Worm (Caenorhabditis elegans) whole organism, young adult: ENCODE results near the gene hum-8.

ENCODE experiments used
- B0019.2 ChIP-seq: fragments of 200-800 bp; sonication (Bioruptor generic); conservative IDR thresholded peaks from 2 replicates; pipeline ENCODE4 v1.3.6; 2022; ENCODE audit warnings: missing genetic modification reagents, missing genetic modification characterization, missing compliant biosample characterization
- B0336.3 ChIP-seq: fragments of 200-800 bp; sonication (Bioruptor generic); IDR thresholded peaks from 2 replicates; pipeline ENCODE4 v1.3.6; 2022; ENCODE audit warnings: missing genetic modification characterization, missing compliant biosample characterization
- D2030.7 ChIP-seq: fragments of 200-800 bp; sonication (Bioruptor generic); IDR thresholded peaks from 2 replicates; pipeline ENCODE4 v1.3.6; 2022; ENCODE audit warnings: missing genetic modification reagents, missing genetic modification characterization, missing compliant biosample characterization
- F22D6.2 ChIP-seq: sonication (generic microtip); optimal IDR thresholded peaks from 2 replicates; lab custom pipeline; 2016; ENCODE audit warnings: mild to moderate bottlenecking, missing genetic modification characterization, missing compliant biosample characterization
- F37B4.10 ChIP-seq: fragments of 200-800 bp; sonication (Bioruptor generic); IDR thresholded peaks from 2 replicates; pipeline ENCODE4 v1.3.6; 2022; ENCODE audit warnings: missing genetic modification characterization, missing compliant biosample characterization
- F55B11.4 ChIP-seq: sonication (generic microtip); optimal IDR thresholded peaks from 2 replicates; lab custom pipeline; 2016; ENCODE audit warnings: missing compliant biosample characterization, missing genetic modification characterization, borderline replicate concordance; ENCODE audit not compliant: insufficient read depth
- F57A8.1 ChIP-seq: fragments of 200-800 bp; sonication (Bioruptor generic); optimal IDR thresholded peaks from 2 replicates; lab custom pipeline; 2018; ENCODE audit warnings: mild to moderate bottlenecking, missing genetic modification characterization, moderate library complexity, missing compliant biosample characterization
- K12H6.12 ChIP-seq: fragments of 200-800 bp; sonication (Bioruptor generic); optimal IDR thresholded peaks from 2 replicates; lab custom pipeline; 2018; ENCODE audit warnings: mild to moderate bottlenecking, missing genetic modification characterization, missing compliant biosample characterization
- T07F8.4 ChIP-seq: sonication (generic microtip); optimal IDR thresholded peaks from 2 replicates; lab custom pipeline; 2016; ENCODE audit warnings: mild to moderate bottlenecking, missing genetic modification characterization, moderate library complexity, missing compliant biosample characterization
- T26A5.8 ChIP-seq: sonication (generic microtip); optimal IDR thresholded peaks from 2 replicates; lab custom pipeline; 2016; ENCODE audit warnings: missing genetic modification characterization, missing compliant biosample characterization
- ama-1 ChIP-seq, 3 experiments: fragments of 150-350 bp in 1 of 3; sonication (generic microtip) in 2 of 3; optimal IDR thresholded peaks; 2 replicates each; lab custom pipeline; 2014 to 2018; ENCODE audit warnings: missing biosample characterization in 2 of 3, missing genetic modification characterization in 2 of 3, missing genetic modification reagents in 2 of 3
- aptf-3 ChIP-seq: fragments of 200-800 bp; sonication (Bioruptor generic); IDR thresholded peaks from 2 replicates; pipeline ENCODE4 v1.3.6; 2022; ENCODE audit warnings: missing genetic modification characterization, missing compliant biosample characterization
- atf-7 ChIP-seq: sonication (generic microtip); optimal IDR thresholded peaks from 2 replicates; lab custom pipeline; 2017; ENCODE audit warnings: mild to moderate bottlenecking, missing genetic modification characterization, missing compliant biosample characterization
- attf-3 ChIP-seq: fragments of 200-800 bp; sonication (Bioruptor generic); conservative IDR thresholded peaks from 2 replicates; pipeline ENCODE4 v1.3.6; 2022; ENCODE audit warnings: missing genetic modification reagents, missing genetic modification characterization, missing compliant biosample characterization
- attf-5 ChIP-seq: fragments of 200-800 bp; sonication (Bioruptor generic); optimal IDR thresholded peaks from 2 replicates; lab custom pipeline; 2018; ENCODE audit warnings: mild to moderate bottlenecking, missing genetic modification characterization, missing compliant biosample characterization
- attf-6 ChIP-seq: fragments of 200-800 bp; sonication (Bioruptor generic); IDR thresholded peaks from 2 replicates; pipeline ENCODE4 v1.3.6; 2022; ENCODE audit warnings: missing genetic modification reagents, missing genetic modification characterization, missing compliant biosample characterization
- bed-2 ChIP-seq: fragments of 200-800 bp; sonication (Bioruptor generic); IDR thresholded peaks from 2 replicates; pipeline ENCODE4 v1.3.6; 2022; ENCODE audit warnings: missing genetic modification reagents, missing genetic modification characterization, missing compliant biosample characterization
- cebp-2 ChIP-seq: fragments of 200-800 bp; sonication (Bioruptor generic); IDR thresholded peaks from 2 replicates; pipeline ENCODE4 v1.3.6; 2022; ENCODE audit warnings: missing genetic modification characterization, missing compliant biosample characterization
- ceh-27 ChIP-seq: fragments of 200-800 bp; sonication (Bioruptor generic); optimal IDR thresholded peaks from 2 replicates; lab custom pipeline; 2018; ENCODE audit warnings: mild to moderate bottlenecking, missing genetic modification characterization, moderate library complexity, missing compliant biosample characterization
- ceh-91 ChIP-seq: fragments of 200-800 bp; sonication (Bioruptor generic); IDR thresholded peaks from 2 replicates; pipeline ENCODE4 v1.3.6; 2022; ENCODE audit warnings: missing genetic modification reagents, missing genetic modification characterization, missing compliant biosample characterization
- die-1 ChIP-seq: sonication (generic microtip); optimal IDR thresholded peaks from 2 replicates; lab custom pipeline; 2016; ENCODE audit warnings: missing genotype, mild to moderate bottlenecking, missing genetic modification characterization, missing compliant biosample characterization
- efl-1 ChIP-seq: fragments of 150-350 bp; optimal IDR thresholded peaks from 2 replicates; lab custom pipeline; 2014; ENCODE audit warnings: missing biosample characterization, missing genetic modification reagents, missing genetic modification characterization
- ekl-4 ChIP-seq: fragments of 200-800 bp; sonication (Bioruptor generic); IDR thresholded peaks from 2 replicates; pipeline ENCODE4 v1.3.6; 2022; ENCODE audit warnings: missing genetic modification reagents, missing genetic modification characterization, missing compliant biosample characterization
- gei-17 ChIP-seq: fragments of 200-800 bp; sonication (Bioruptor generic); optimal IDR thresholded peaks from 2 replicates; lab custom pipeline; 2018; ENCODE audit warnings: mild to moderate bottlenecking, missing genetic modification characterization, missing compliant biosample characterization
- hmg-20 ChIP-seq: fragments of 200-800 bp; sonication (Bioruptor generic); IDR thresholded peaks from 2 replicates; pipeline ENCODE4 v1.3.6; 2022; ENCODE audit warnings: missing genetic modification reagents, missing genetic modification characterization, missing compliant biosample characterization
- hsf-1 ChIP-seq: fragments of 200-800 bp; sonication (Bioruptor generic); IDR thresholded peaks from 2 replicates; pipeline ENCODE4 v1.3.6; 2022; ENCODE audit warnings: missing genetic modification reagents, missing genetic modification characterization, missing compliant biosample characterization
- lir-1 ChIP-seq: fragments of 200-800 bp; sonication (Bioruptor generic); conservative IDR thresholded peaks from 2 replicates; pipeline ENCODE4 v1.3.6; 2022; ENCODE audit warnings: missing genetic modification reagents, missing genetic modification characterization, missing compliant biosample characterization
- lsy-27 ChIP-seq: sonication (generic microtip); optimal IDR thresholded peaks from 2 replicates; lab custom pipeline; 2017; ENCODE audit warnings: missing genetic modification characterization, mild to moderate bottlenecking, missing compliant biosample characterization, antibody characterized with exemption, missing genotype, borderline replicate concordance; ENCODE audit not compliant: insufficient read depth
- madf-10 ChIP-seq: sonication (generic microtip); optimal IDR thresholded peaks from 2 replicates; lab custom pipeline; 2016; ENCODE audit warnings: mild to moderate bottlenecking, missing genetic modification characterization, missing compliant biosample characterization
- madf-6 ChIP-seq: fragments of 200-800 bp; sonication (Bioruptor generic); IDR thresholded peaks from 2 replicates; pipeline ENCODE4 v1.3.6; 2022; ENCODE audit warnings: missing genetic modification reagents, missing genetic modification characterization, missing compliant biosample characterization
- nhr-27 ChIP-seq: fragments of 200-800 bp; sonication (Bioruptor generic); optimal IDR thresholded peaks from 2 replicates; lab custom pipeline; 2018; ENCODE audit warnings: mild to moderate bottlenecking, missing genetic modification characterization, moderate library complexity, missing compliant biosample characterization
- nhr-80 ChIP-seq: sonication (generic microtip); optimal IDR thresholded peaks from 2 replicates; lab custom pipeline; 2016; ENCODE audit warnings: missing genetic modification characterization, missing compliant biosample characterization
- pbrm-1 ChIP-seq: fragments of 200-800 bp; sonication (Bioruptor generic); IDR thresholded peaks from 2 replicates; pipeline ENCODE4 v1.3.6; 2022; ENCODE audit warnings: missing genetic modification reagents, missing genetic modification characterization, missing compliant biosample characterization
- rec-8 ChIP-seq, 2 experiments: sonication (generic microtip); optimal IDR thresholded peaks; 2 replicates each; lab custom pipeline; 2016; ENCODE audit warnings: mild to moderate bottlenecking in 2 of 2, missing genetic modification characterization in 2 of 2, missing genetic modification reagents in 2 of 2, missing genotype in 2 of 2, missing biosample characterization in 1 of 2, missing compliant biosample characterization in 1 of 2, moderate library complexity in 1 of 2
- repo-1 ChIP-seq: sonication (generic microtip); optimal IDR thresholded peaks from 2 replicates; lab custom pipeline; 2017; ENCODE audit warnings: mild to moderate bottlenecking, missing genetic modification characterization, missing compliant biosample characterization
- snpc-1.1 ChIP-seq: sonication (generic microtip); optimal IDR thresholded peaks from 2 replicates; lab custom pipeline; 2017; ENCODE audit warnings: missing genetic modification characterization, mild to moderate bottlenecking, missing compliant biosample characterization, antibody characterized with exemption, moderate library complexity, missing genotype, missing genetic modification reagents; ENCODE audit not compliant: insufficient read depth
- snpc-1.3 ChIP-seq: sonication (generic microtip); optimal IDR thresholded peaks from 2 replicates; lab custom pipeline; 2017; ENCODE audit warnings: missing genetic modification characterization, mild to moderate bottlenecking, missing compliant biosample characterization, antibody characterized with exemption, moderate library complexity, missing genotype, missing genetic modification reagents; ENCODE audit not compliant: insufficient read depth
- tbp1 ChIP-seq: fragments of 200-800 bp; sonication (Bioruptor generic); optimal IDR thresholded peaks from 2 replicates; lab custom pipeline; 2018; ENCODE audit warnings: mild to moderate bottlenecking, missing genetic modification characterization, missing compliant biosample characterization
- tlf-1 ChIP-seq: fragments of 200-800 bp; sonication (Bioruptor generic); optimal IDR thresholded peaks from 2 replicates; lab custom pipeline; 2018; ENCODE audit warnings: mild to moderate bottlenecking, missing genetic modification characterization, missing compliant biosample characterization
- xnd-1 ChIP-seq: sonication (generic microtip); optimal IDR thresholded peaks from 2 replicates; lab custom pipeline; 2016; ENCODE audit warnings: missing genotype, missing genetic modification reagents, missing genetic modification characterization, missing compliant biosample characterization
- ztf-25 ChIP-seq: fragments of 200-800 bp; sonication (Bioruptor generic); IDR thresholded peaks from 2 replicates; pipeline ENCODE4 v1.3.6; 2022; ENCODE audit warnings: missing genetic modification reagents, missing genetic modification characterization, missing compliant biosample characterization
- ztf-28 ChIP-seq: fragments of 200-800 bp; sonication (Bioruptor generic); IDR thresholded peaks from 2 replicates; pipeline ENCODE4 v1.3.6; 2022; ENCODE audit warnings: missing genetic modification reagents, missing genetic modification characterization, missing compliant biosample characterization

hum-8 gene

ce11 chrIV:385150-385937 lies 55.0 kb downstream of the hum-8 start, which contains the start of gene rps-24 (continued):
- TF ChIP-seq xnd-1 (tag; lab: Kevin White, UChicago) (peak; percentile 6), attf-3 (peak; percentile 86), K12H6.12 (tag; lab: Kevin White, UChicago) (peak; percentile 83), ekl-4 (GFP tag; lab: Robert Waterston, UW) (peak; percentile 96), B0336.3 (GFP tag; lab: Robert Waterston, UW) (peak; percentile 85), cebp-2 (GFP tag; lab: Robert Waterston, UW) (peak; percentile 59; the same call in 1 of the 2 replicates), ztf-28 (peak; percentile 99), D2030.7 (GFP tag; lab: Robert Waterston, UW) (peak; percentile 100), T07F8.4 (tag; lab: Kevin White, UChicago) (peak; percentile 84), tlf-1 (peak; percentile 88), atf-7 (tag; lab: Kevin White, UChicago) (peak; percentile 27)

- peak; percentile 2 for TF ChIP-seq tbp1 (GFP tag; lab: Kevin White, UChicago)
- peak; percentile 82 for TF ChIP-seq nhr-80 (tag; lab: Kevin White, UChicago)
- no peak for TF ChIP-seq repo-1
- peak; percentile 51 for TF ChIP-seq attf-5 (GFP tag; lab: Kevin White, UChicago)
- TF ChIP-seq ama-1 (optimal IDR thresholded peaks at IDR 0.05; lab: Kevin White, UChicago), result no peak
- no peak for TF ChIP-seq ama-1 (GFP tag; optimal IDR thresholded peaks at IDR 0.05; lab: Kevin White, UChicago)
- no peak for TF ChIP-seq die-1
- TF ChIP-seq pbrm-1, result 0 out of 2 replicates have a peak, but pooled peaks have one; percentile 26
These were observed 57.1 kb downstream of the hum-8 start, which contains the start of gene spl-1 for ce11 chrIV:383135-383731. Gene spl-1, minus strand, starts transcription at chrIV:383185.

DNA sequence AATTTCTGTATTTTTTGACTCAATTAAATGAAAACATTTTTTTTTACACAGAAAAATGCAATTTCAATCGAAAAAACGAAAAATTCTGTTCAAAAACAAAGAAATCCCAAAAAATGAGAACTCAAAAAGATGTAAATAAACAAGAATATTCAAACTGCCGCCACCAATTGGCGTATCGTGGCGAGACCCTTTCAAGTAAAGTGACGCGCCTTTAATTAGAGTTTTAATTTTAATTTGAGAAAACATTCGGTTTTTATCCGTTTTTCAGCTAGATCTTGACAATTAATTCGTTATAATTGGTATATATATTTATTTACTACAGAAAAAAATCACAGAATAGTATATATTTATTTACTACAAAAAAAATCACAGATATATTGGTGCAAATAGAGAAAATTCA lies 60.7 kb downstream of the hum-8 start:
- TF ChIP-seq efl-1 (peak; percentile 91), F22D6.2 (tag; lab: Kevin White, UChicago) (no peak), T26A5.8 (tag; lab: Kevin White, UChicago) (no peak), hmg-20 (no peak), attf-5 (GFP tag; lab: Kevin White, UChicago) (no peak), madf-6 (peak; percentile 67), attf-6 (GFP tag; lab: Robert Waterston, UW) (no peak), tbp1 (GFP tag; lab: Kevin White, UChicago) (no peak), nhr-27 (tag; lab: Kevin White, UChicago) (no peak), hsf-1 (GFP tag; lab: Robert Waterston, UW) (no peak), F57A8.1 (no peak), ceh-27 (GFP tag; lab: Kevin White, UChicago) (no peak), D2030.7 (GFP tag; lab: Robert Waterston, UW) (peak; percentile 84), F55B11.4 (tag; lab: Kevin White, UChicago) (no peak), B0019.2 (GFP tag; lab: Robert Waterston, UW) (no peak), rec-8 (tag; optimal IDR thresholded peaks at IDR 0.05; lab: Kevin White, UChicago) (no peak), lir-1 (no peak), aptf-3 (GFP tag; lab: Robert Waterston, UW) (no peak), snpc-1.3 (tag; lab: Kevin White, UChicago) (peak; percentile 37), ekl-4 (GFP tag; lab: Robert Waterston, UW) (no peak), snpc-1.1 (tag; lab: Kevin White, UChicago) (no peak), die-1 (no peak), ztf-25 (no peak), madf-10 (tag; lab: Kevin White, UChicago) (no peak), F37B4.10 (GFP tag; lab: Robert Waterston, UW) (no peak), bed-2 (no peak), ceh-91 (GFP tag; lab: Robert Waterston, UW) (peak; percentile 41; the same call in 1 of the 2 replicates), lsy-27 (tag; lab: Kevin White, UChicago) (no peak), gei-17 (GFP tag; lab: Kevin White, UChicago) (no peak)
